Fruit fly (Drosophila melanogaster): Measurements from ENCODE around the gene Taf10b.

Gene Taf10b

DNA sequence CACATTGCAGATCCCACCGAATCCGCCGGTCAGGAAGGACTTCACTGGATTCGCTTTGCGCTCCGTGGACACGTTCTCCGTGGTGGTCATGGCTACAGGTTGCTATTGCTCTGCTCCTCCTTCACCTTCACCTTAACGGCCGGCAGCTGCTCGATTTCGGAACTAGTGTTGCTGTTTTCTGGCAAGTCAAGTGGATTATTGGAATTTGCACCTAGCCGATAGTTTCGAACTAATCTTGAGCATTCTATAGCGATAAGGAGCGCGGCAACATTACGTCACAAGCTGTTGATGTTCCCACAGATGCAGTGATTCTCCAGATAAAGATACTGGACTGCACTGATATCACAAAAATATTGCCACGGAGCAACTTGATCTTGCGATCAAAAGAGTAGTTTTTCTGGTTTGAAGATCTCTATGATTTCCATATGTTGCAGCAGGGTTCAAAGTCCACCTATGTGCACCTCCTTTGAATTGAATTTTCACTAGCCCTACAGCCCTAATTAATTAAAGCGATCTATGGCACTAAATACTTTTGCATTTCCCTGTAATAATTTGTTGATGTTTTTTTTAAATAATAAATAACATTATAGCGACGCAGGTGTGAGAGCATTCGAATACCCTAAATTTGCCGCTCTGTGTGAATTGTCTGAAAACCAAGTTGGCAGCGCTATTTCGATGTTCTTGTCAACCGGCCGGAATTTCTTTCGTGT lies 2.0 kb upstream of the Taf10b start, which contains the start of the genes colt and HINT1 (continued):
- no peak for TF ChIP-seq sima (GFP tag; optimal IDR thresholded peaks at IDR 0.05)
- TF ChIP-seq CG4820 (GFP tag; optimal IDR thresholded peaks at IDR 0.05) = no peak
- TF ChIP-seq GATAe (GFP tag; conservative IDR thresholded peaks at IDR 0.05) = no peak
- TF ChIP-seq ac (GFP tag; optimal IDR thresholded peaks at IDR 0.05) = no peak
- no peak for TF ChIP-seq CG6683 (GFP tag; optimal IDR thresholded peaks at IDR 0.05)
- no peak for TF ChIP-seq CG11247 (GFP tag; IDR thresholded peaks at IDR 0.05)
- TF ChIP-seq CG12942 (GFP tag; optimal IDR thresholded peaks at IDR 0.05) = no peak
- peak; percentile 51; the same call in 1 of the 2 replicates for TF ChIP-seq NFAT (GFP tag; IDR thresholded peaks at IDR 0.05)
- TF ChIP-seq CG2199 (GFP tag; IDR thresholded peaks at IDR 0.05) = no peak
- TF ChIP-seq btn (GFP tag; optimal IDR thresholded peaks at IDR 0.05) = no peak
- TF ChIP-seq mld (GFP tag; IDR thresholded peaks at IDR 0.05; ENCODE audit: partially characterized antibody) = no peak
- no peak for TF ChIP-seq CG6854 (GFP tag; optimal IDR thresholded peaks at IDR 0.05)
- peak; percentile 7 for TF ChIP-seq CG6254 (GFP tag; optimal IDR thresholded peaks at IDR 0.05)
- peak; percentile 37; the same call in 1 of the 4 replicates for TF ChIP-seq Dll (GFP tag; IDR thresholded peaks at IDR 0.05; ENCODE audit: partially characterized antibody)
- peak; percentile 22 for TF ChIP-seq Xbp1 (GFP tag; optimal IDR thresholded peaks at IDR 0.05)
- TF ChIP-seq CG7357 (GFP tag; IDR thresholded peaks at IDR 0.05) = no peak
- TF ChIP-seq tio (GFP tag; optimal IDR thresholded peaks at IDR 0.05) = no peak
- no peak for TF ChIP-seq Atf6 (GFP tag; IDR thresholded peaks at IDR 0.05)
- no peak for TF ChIP-seq ash1 (GFP tag; optimal IDR thresholded peaks at IDR 0.05)
- no peak for TF ChIP-seq Jarid2 (GFP tag; optimal IDR thresholded peaks at IDR 0.05)
- peak; percentile 17 for TF ChIP-seq PHDP (tag; optimal IDR thresholded peaks at IDR 0.05)
- no peak for TF ChIP-seq chif (GFP tag; optimal IDR thresholded peaks at IDR 0.05)
- TF ChIP-seq Poxn (GFP tag; IDR thresholded peaks at IDR 0.05) = no peak
- TF ChIP-seq CG16815 (GFP tag; optimal IDR thresholded peaks at IDR 0.05) = no peak
- TF ChIP-seq CG9437 (GFP tag; optimal IDR thresholded peaks at IDR 0.05) = peak; percentile 31
- TF ChIP-seq tna (GFP tag; IDR thresholded peaks at IDR 0.05; ENCODE audit: partially characterized antibody) = no peak
- no peak for TF ChIP-seq tx (GFP tag; optimal IDR thresholded peaks at IDR 0.05)
- TF ChIP-seq fu2 (GFP tag; optimal IDR thresholded peaks at IDR 0.05) = no peak
- TF ChIP-seq CG43689 (GFP tag; IDR thresholded peaks at IDR 0.05) = no peak
- no peak for TF ChIP-seq gem (tag; optimal IDR thresholded peaks at IDR 0.05)
- TF ChIP-seq HLH4C (GFP tag; IDR thresholded peaks at IDR 0.05; ENCODE audit: partially characterized antibody) = no peak
- no peak for TF ChIP-seq luna (GFP tag; optimal IDR thresholded peaks at IDR 0.05)
- peak; percentile 47 for TF ChIP-seq CoRest (tag; optimal IDR thresholded peaks at IDR 0.05)
- TF ChIP-seq Opbp (GFP tag; IDR thresholded peaks at IDR 0.05; ENCODE audit: partially characterized antibody) = peak; percentile 47; the same call in 1 of the 3 replicates
- TF ChIP-seq yki (optimal IDR thresholded peaks at IDR 0.05) = no peak
- TF ChIP-seq cg (GFP tag; optimal IDR thresholded peaks at IDR 0.05) = no peak
- TF ChIP-seq CG5180 (GFP tag; optimal IDR thresholded peaks at IDR 0.05) = no peak
- no peak for TF ChIP-seq CG32767 (GFP tag; IDR thresholded peaks at IDR 0.05)
- TF ChIP-seq CG2875 (GFP tag; optimal IDR thresholded peaks at IDR 0.05) = no peak
- TF ChIP-seq CG17186 (GFP tag; optimal IDR thresholded peaks at IDR 0.05) = peak; percentile 45
- TF ChIP-seq CG4617 (GFP tag; optimal IDR thresholded peaks at IDR 0.05; ENCODE audit: borderline replicate concordance) = peak; percentile 99
- TF ChIP-seq Nf-YB (GFP tag; optimal IDR thresholded peaks at IDR 0.05) = no peak
- no peak for TF ChIP-seq CG14965 (GFP tag; optimal IDR thresholded peaks at IDR 0.05; ENCODE audit: borderline replicate concordance)
- TF ChIP-seq grn (GFP tag; optimal IDR thresholded peaks at IDR 0.05) = peak; percentile 64
- TF ChIP-seq Hmx (GFP tag; optimal IDR thresholded peaks at IDR 0.05) = no peak
- no peak for TF ChIP-seq Nf-YA (GFP tag; IDR thresholded peaks at IDR 0.05)
- TF ChIP-seq ttk (GFP tag; IDR thresholded peaks at IDR 0.05) = no peak
- TF ChIP-seq ab (GFP tag; optimal IDR thresholded peaks at IDR 0.05) = no peak
- peak; percentile 42 for TF ChIP-seq Nf-YC (tag; optimal IDR thresholded peaks at IDR 0.05)
- no peak for TF ChIP-seq CG15696 (tag; optimal IDR thresholded peaks at IDR 0.05)

Data from whole organism, embryonic.